Worm (Caenorhabditis elegans) whole organism, late embryonic: ENCODE measurements around the gene eif-1.

Experiments used
- ama-1 ChIP-seq: fragments of 150-350 bp; optimal IDR thresholded peaks from 2 replicates; lab custom pipeline; 2014
- ceh-30 ChIP-seq: fragments of 150-350 bp; optimal IDR thresholded peaks from 2 replicates; lab custom pipeline; 2014; ENCODE audit warnings: missing biosample characterization, missing genetic modification characterization
- eyg-1 ChIP-seq: sonication (generic microtip); optimal IDR thresholded peaks from 2 replicates; lab custom pipeline; 2016; ENCODE audit warnings: missing genotype, missing genetic modification characterization, missing compliant biosample characterization
- fkh-10 ChIP-seq: fragments of 150-350 bp; optimal IDR thresholded peaks from 2 replicates; lab custom pipeline; 2014; ENCODE audit warnings: missing biosample characterization, missing genetic modification reagents, missing genetic modification characterization
- hlh-30 ChIP-seq: sonication (generic microtip); optimal IDR thresholded peaks from 2 replicates; lab custom pipeline; 2017; ENCODE audit warnings: antibody characterized with exemption, missing genetic modification characterization, missing compliant biosample characterization; ENCODE audit not compliant: insufficient read depth
- hlh-8 ChIP-seq: sonication (generic microtip); optimal IDR thresholded peaks from 2 replicates; lab custom pipeline; 2016; ENCODE audit warnings: missing genotype, missing genetic modification characterization, missing compliant biosample characterization
- pqm-1 ChIP-seq: sonication (generic microtip); optimal IDR thresholded peaks from 2 replicates; lab custom pipeline; 2016; ENCODE audit warnings: missing genetic modification characterization, missing compliant biosample characterization

- TF ChIP-seq hlh-30 = no peak
- no peak for TF ChIP-seq hlh-8 (tag; lab: Kevin White, UChicago)
- TF ChIP-seq eyg-1 (tag; lab: Kevin White, UChicago) = no peak
- no peak for TF ChIP-seq pqm-1 (tag; lab: Kevin White, UChicago)
- no peak for TF ChIP-seq ama-1 (lab: Kevin White, UChicago)
- TF ChIP-seq fkh-10 (GFP tag; lab: Kevin White, UChicago) = no peak
- no peak for TF ChIP-seq ceh-30 (tag; lab: Kevin White, UChicago)
These were observed 45.3 kb downstream of the eif-1 start for ce11 chrII:4948118-4948517.
